Fruit fly (Drosophila melanogaster) whole organism, embryonic: ENCODE results near the gene CG31612.
A peak's percentile ranks its signal among the peaks of the same experiment; 100 is the strongest.

Experiments used
- Atf-2 ChIP-seq: fragments of 200-800 bp; sonication (Bioruptor generic); optimal IDR thresholded peaks from 2 replicates; lab custom pipeline; 2016; ENCODE audit warnings: missing biosample characterization, missing genetic modification characterization
- BtbVII ChIP-seq: fragments of 200-800 bp; sonication (Bioruptor generic); optimal IDR thresholded peaks from 3 replicates; lab custom pipeline; 2017; ENCODE audit warnings: missing biosample characterization, mild to moderate bottlenecking, missing genetic modification characterization
- CG1024 ChIP-seq: fragments of 200-800 bp; sonication (Bioruptor generic); IDR thresholded peaks from 2 replicates; pipeline ENCODE4 v1.3.6; 2022; ENCODE audit warnings: missing biosample characterization, missing genetic modification characterization
- CG10979 ChIP-seq: fragments of 200-800 bp; sonication (Bioruptor generic); optimal IDR thresholded peaks from 2 replicates; lab custom pipeline; 2018; ENCODE audit warnings: missing biosample characterization, mild to moderate bottlenecking, missing genetic modification characterization, moderate library complexity
- CG12219 ChIP-seq: fragments of 200-800 bp; sonication (Bioruptor generic); optimal IDR thresholded peaks from 3 replicates; lab custom pipeline; 2018; ENCODE audit warnings: missing biosample characterization, mild to moderate bottlenecking, missing genetic modification characterization
- CG13775 ChIP-seq: fragments of 200-800 bp; sonication (Bioruptor generic); optimal IDR thresholded peaks from 3 replicates; lab custom pipeline; 2017; ENCODE audit warnings: missing biosample characterization, mild to moderate bottlenecking, missing genetic modification characterization
- CG14441 ChIP-seq: fragments of 200-800 bp; sonication (Bioruptor generic); IDR thresholded peaks from 2 replicates; pipeline ENCODE4 v1.3.6; 2022; ENCODE audit warnings: missing biosample characterization, missing genetic modification characterization
- CG14860 ChIP-seq: fragments of 200-800 bp; sonication (Bioruptor generic); IDR thresholded peaks from 3 replicates; pipeline ENCODE4 v1.3.6; 2022; ENCODE audit warnings: missing biosample characterization, missing genetic modification characterization; ENCODE audit not compliant: partially characterized antibody
- CG14965 ChIP-seq: fragments of 200-800 bp; sonication (Bioruptor generic); optimal IDR thresholded peaks from 2 replicates; lab custom pipeline; 2016; ENCODE audit warnings: missing biosample characterization, missing genetic modification characterization, borderline replicate concordance
- CG16863 ChIP-seq: fragments of 200-800 bp; sonication (Bioruptor generic); optimal IDR thresholded peaks from 3 replicates; lab custom pipeline; 2016; ENCODE audit warnings: missing biosample characterization, missing genetic modification characterization
- CG17385 ChIP-seq: fragments of 200-800 bp; sonication (Bioruptor generic); optimal IDR thresholded peaks from 3 replicates; lab custom pipeline; 2018; ENCODE audit warnings: missing biosample characterization, mild to moderate bottlenecking, missing genetic modification characterization
- CG17829 ChIP-seq: fragments of 200-800 bp; optimal IDR thresholded peaks from 2 replicates; lab custom pipeline; 2019; ENCODE audit warnings: missing biosample characterization, mild to moderate bottlenecking, missing genetic modification characterization, moderate library complexity
- CG17912 ChIP-seq: fragments of 200-800 bp; sonication (Bioruptor generic); optimal IDR thresholded peaks from 2 replicates; lab custom pipeline; 2018; ENCODE audit warnings: missing biosample characterization, mild to moderate bottlenecking, missing genetic modification characterization
- CG2116 ChIP-seq: fragments of 200-800 bp; sonication (Bioruptor generic); optimal IDR thresholded peaks from 3 replicates; lab custom pipeline; 2018; ENCODE audit warnings: missing biosample characterization, mild to moderate bottlenecking, missing genetic modification characterization
- CG3163 ChIP-seq: fragments of 200-800 bp; sonication (Bioruptor generic); optimal IDR thresholded peaks from 3 replicates; lab custom pipeline; 2016; ENCODE audit warnings: missing biosample characterization, missing genetic modification characterization
- CG32532 ChIP-seq: fragments of 200-800 bp; sonication (Bioruptor generic); IDR thresholded peaks from 2 replicates; pipeline ENCODE4 v1.3.6; 2022; ENCODE audit warnings: missing biosample characterization, missing genetic modification characterization
- CG34376 ChIP-seq: fragments of 200-800 bp; sonication (Bioruptor generic); optimal IDR thresholded peaks from 2 replicates; lab custom pipeline; 2018; ENCODE audit warnings: missing biosample characterization, mild to moderate bottlenecking, missing genetic modification characterization
- CG4360 ChIP-seq: fragments of 200-800 bp; sonication (Bioruptor generic); IDR thresholded peaks from 2 replicates; pipeline ENCODE4 v1.3.6; 2022; ENCODE audit warnings: missing biosample characterization, missing genetic modification characterization
- CG5245 ChIP-seq: fragments of 200-800 bp; sonication (Bioruptor generic); optimal IDR thresholded peaks from 3 replicates; lab custom pipeline; 2016; ENCODE audit warnings: missing biosample characterization, missing genetic modification characterization
- CG7745 ChIP-seq: fragments of 200-800 bp; sonication (Bioruptor generic); optimal IDR thresholded peaks from 2 replicates; lab custom pipeline; 2018; ENCODE audit warnings: missing biosample characterization, mild to moderate bottlenecking, missing genetic modification characterization, moderate library complexity
- CG8290 ChIP-seq, 3 experiments: fragments of 200-800 bp; sonication (Bioruptor generic); optimal IDR thresholded peaks; 2 replicates each; lab custom pipeline; 2016 to 2019; ENCODE audit warnings: missing biosample characterization in 3 of 3, missing genetic modification characterization in 3 of 3, mild to moderate bottlenecking in 2 of 3, moderate library complexity in 1 of 3
- Dbx ChIP-seq: fragments of 200-800 bp; sonication (Bioruptor generic); IDR thresholded peaks from 3 replicates; pipeline ENCODE4 v1.3.6; 2022; ENCODE audit warnings: missing biosample characterization, missing genetic modification characterization
- H2.0 ChIP-seq: fragments of 200-800 bp; sonication (Bioruptor generic); IDR thresholded peaks from 2 replicates; pipeline ENCODE4 v1.3.6; 2022; ENCODE audit warnings: missing biosample characterization, missing genetic modification characterization
- Hr3 ChIP-seq: fragments of 200-800 bp; sonication (Bioruptor generic); optimal IDR thresholded peaks from 3 replicates; lab custom pipeline; 2016; ENCODE audit warnings: missing biosample characterization, missing genetic modification characterization
- Lhr ChIP-seq: fragments of 200-800 bp; sonication (Bioruptor generic); optimal IDR thresholded peaks from 3 replicates; lab custom pipeline; 2017; ENCODE audit warnings: mild to moderate bottlenecking, missing biosample characterization, missing genetic modification reagents, missing genetic modification characterization
- Mad ChIP-seq: fragments of 200-800 bp; sonication (Bioruptor generic); optimal IDR thresholded peaks from 2 replicates; lab custom pipeline; 2016; ENCODE audit warnings: missing biosample characterization, missing genetic modification characterization
- Med ChIP-seq: fragments of 200-800 bp; sonication (Bioruptor generic); peaks from one replicate; lab custom pipeline; 2016; ENCODE audit warnings: missing biosample characterization, missing genetic modification characterization, mild to moderate bottlenecking, inconsistent platforms, moderate library complexity
- Mes4 ChIP-seq: fragments of 200-800 bp; sonication (Bioruptor generic); optimal IDR thresholded peaks from 2 replicates; lab custom pipeline; 2016; ENCODE audit warnings: missing biosample characterization, missing genetic modification characterization
- NfI ChIP-seq: fragments of 200-800 bp; sonication (Bioruptor generic); optimal IDR thresholded peaks from 3 replicates; lab custom pipeline; 2018; ENCODE audit warnings: missing biosample characterization, mild to moderate bottlenecking, missing genetic modification characterization, moderate library complexity
- Poxn ChIP-seq: fragments of 200-800 bp; sonication (Bioruptor generic); IDR thresholded peaks from 2 replicates; pipeline ENCODE4 v1.3.6; 2022; ENCODE audit warnings: missing biosample characterization, missing genetic modification characterization
- Side ChIP-seq: fragments of 200-800 bp; sonication (Bioruptor generic); optimal IDR thresholded peaks from 2 replicates; lab custom pipeline; 2016; ENCODE audit warnings: missing biosample characterization, missing genetic modification characterization
- Taf1 ChIP-seq: fragments of 200-800 bp; sonication (Bioruptor generic); IDR thresholded peaks from 2 replicates; pipeline ENCODE4 v1.3.6; 2022; ENCODE audit warnings: missing biosample characterization, missing genetic modification characterization
- ab ChIP-seq: fragments of 200-800 bp; sonication (Bioruptor generic); optimal IDR thresholded peaks from 2 replicates; lab custom pipeline; 2016; ENCODE audit warnings: missing biosample characterization, missing genetic modification characterization
- ac ChIP-seq: fragments of 200-800 bp; sonication (Bioruptor generic); optimal IDR thresholded peaks from 3 replicates; lab custom pipeline; 2017; ENCODE audit warnings: missing biosample characterization, mild to moderate bottlenecking, missing genetic modification characterization
- aop ChIP-seq: fragments of 200-800 bp; sonication (Bioruptor generic); IDR thresholded peaks from 2 replicates; pipeline ENCODE4 v1.3.6; 2022; ENCODE audit warnings: missing biosample characterization, missing genetic modification characterization
- cad ChIP-seq: fragments of >200 bp; optimal IDR thresholded peaks from 2 replicates; lab custom pipeline; 2017; ENCODE audit warnings: missing biosample characterization, missing genetic modification characterization
- ems ChIP-seq: fragments of 200-800 bp; sonication (Bioruptor generic); optimal IDR thresholded peaks from 3 replicates; lab custom pipeline; 2016; ENCODE audit warnings: missing biosample characterization, missing genetic modification characterization
- exex ChIP-seq: fragments of 200-800 bp; sonication (Bioruptor generic); optimal IDR thresholded peaks from 4 replicates; lab custom pipeline; 2018; ENCODE audit warnings: missing biosample characterization, mild to moderate bottlenecking, missing genetic modification characterization, moderate library complexity
- grau ChIP-seq: fragments of 200-800 bp; optimal IDR thresholded peaks from 3 replicates; lab custom pipeline; 2019; ENCODE audit warnings: missing biosample characterization, mild to moderate bottlenecking, missing genetic modification characterization, moderate library complexity
- ham ChIP-seq: fragments of 200-800 bp; sonication (Bioruptor generic); IDR thresholded peaks from 2 replicates; pipeline ENCODE4 v1.3.6; 2022; ENCODE audit warnings: missing biosample characterization, missing genetic modification characterization
- jumu ChIP-seq: fragments of 200-800 bp; sonication (Bioruptor generic); optimal IDR thresholded peaks from 3 replicates; lab custom pipeline; 2016; ENCODE audit warnings: missing biosample characterization, missing genetic modification characterization
- nmo ChIP-seq: fragments of 200-800 bp; sonication (Bioruptor generic); optimal IDR thresholded peaks from 2 replicates; lab custom pipeline; 2018; ENCODE audit warnings: missing biosample characterization, mild to moderate bottlenecking, missing genetic modification characterization, moderate library complexity
- odd ChIP-seq: fragments of 200-800 bp; sonication (Bioruptor generic); optimal IDR thresholded peaks from 2 replicates; lab custom pipeline; 2017; ENCODE audit warnings: missing biosample characterization, mild to moderate bottlenecking, missing genetic modification characterization
- onecut ChIP-seq: fragments of 200-800 bp; sonication (Bioruptor generic); IDR thresholded peaks from 2 replicates; pipeline ENCODE4 v1.3.6; 2022; ENCODE audit warnings: missing biosample characterization, missing genetic modification characterization
- pan ChIP-seq, 4 experiments: fragments of >200 bp in 3 of 4; fragments of 200-800 bp in 1 of 4; sonication (Bioruptor generic) in 1 of 4; optimal IDR thresholded peaks in 3 of 4; IDR thresholded peaks in 1 of 4; 2 replicates each; pipeline versions ENCODE4 v1.3.6 to Lab custom; 2017 to 2022; ENCODE audit warnings: missing biosample characterization in 2 of 4, missing genetic modification characterization in 2 of 4, mixed read lengths in 1 of 4
- sob ChIP-seq: fragments of 200-800 bp; sonication (Bioruptor generic); IDR thresholded peaks from 2 replicates; pipeline ENCODE4 v1.3.6; 2022; ENCODE audit warnings: missing biosample characterization, missing genetic modification characterization
- tio ChIP-seq: fragments of 200-800 bp; sonication (Bioruptor generic); optimal IDR thresholded peaks from 2 replicates; lab custom pipeline; 2017; ENCODE audit warnings: missing biosample characterization, missing genetic modification characterization, inconsistent platforms
- toy ChIP-seq: fragments of 200-800 bp; sonication (Bioruptor generic); IDR thresholded peaks from 2 replicates; pipeline ENCODE4 v1.3.6; 2022; ENCODE audit warnings: missing biosample characterization, missing genetic modification characterization
- trh ChIP-seq: fragments of 200-800 bp; sonication (Bioruptor generic); optimal IDR thresholded peaks from 2 replicates; lab custom pipeline; 2016; ENCODE audit warnings: missing biosample characterization, missing genetic modification characterization
- ttk ChIP-seq: fragments of 200-800 bp; sonication (Bioruptor generic); IDR thresholded peaks from 2 replicates; pipeline ENCODE4 v2.1.2; 2022; ENCODE audit warnings: missing biosample characterization, missing genetic modification characterization

CG31612 gene

DNA sequence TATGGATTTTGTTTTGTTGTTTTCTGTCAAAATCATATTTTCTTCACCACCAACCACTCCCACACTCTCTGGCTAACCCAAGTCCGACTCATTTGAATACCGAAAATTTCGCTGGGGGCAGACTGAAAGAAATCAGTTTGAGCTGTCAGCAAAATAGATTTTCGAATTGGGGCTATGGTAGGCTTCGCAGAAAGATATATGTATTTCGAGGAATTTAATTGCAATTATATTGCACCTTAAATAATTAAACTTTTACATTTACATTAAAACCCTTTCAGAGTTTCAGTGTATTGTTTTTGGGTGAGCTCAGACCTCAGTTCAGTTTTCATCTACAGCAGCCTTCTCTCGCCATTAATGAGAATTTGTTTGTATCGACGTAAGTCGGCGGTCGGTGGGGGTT, 8.3 kb downstream of the CG31612 start (continued):
- TF ChIP-seq Side (no peak), CG7745 (no peak), grau (peak; percentile 64), CG14965 (GFP tag; lab: Kevin White, UChicago) (no peak), aop (no peak), exex (tag; lab: Kevin White, UChicago) (peak; percentile 1), CG17829 (tag; lab: Kevin White, UChicago) (peak; percentile 34), CG34376 (GFP tag; lab: Kevin White, UChicago) (no peak), NfI (peak; percentile 56), Lhr (GFP tag; lab: Kevin White, UChicago) (no peak), Mad (GFP tag; lab: Kevin White, UChicago) (peak; percentile 17), Med (GFP tag; lab: Kevin White, UChicago) (peak; percentile 93), CG14441 (GFP tag; lab: Robert Waterston, UW) (peak; percentile 65), BtbVII (no peak), H2.0 (0 out of 2 replicates have a peak, but pooled peaks have one; percentile 43), CG1024 (GFP tag; lab: Robert Waterston, UW) (peak; percentile 29; the same call in 1 of the 2 replicates), CG10979 (tag; lab: Kevin White, UChicago) (peak; percentile 56), ab (GFP tag; lab: Kevin White, UChicago) (no peak), Dbx (GFP tag; lab: Robert Waterston, UW) (0 out of 3 replicates have a peak, but pooled peaks have one; percentile 44), CG14860 (GFP tag; lab: Robert Waterston, UW) (no peak), trh (GFP tag; lab: Kevin White, UChicago) (no peak), odd (GFP tag; lab: Kevin White, UChicago) (no peak), ac (GFP tag; lab: Kevin White, UChicago) (no peak), ham (GFP tag; lab: Robert Waterston, UW) (no peak), CG4360 (no peak), CG32532 (GFP tag; lab: Robert Waterston, UW) (no peak; the same call in 1 of the 2 replicates), Taf1 (GFP tag; lab: Robert Waterston, UW) (peak; percentile 22; the same call in 1 of the 2 replicates), CG5245 (GFP tag; lab: Kevin White, UChicago) (peak; percentile 2), onecut (peak; percentile 27; the same call in 1 of the 2 replicates), CG8290 (GFP tag; optimal IDR thresholded peaks at IDR 0.05; lab: Kevin White, UChicago) (no peak), CG8290 (tag; optimal IDR thresholded peaks at IDR 0.05; lab: Kevin White, UChicago) (peak in 1 of 2 experiments; percentile 54), Hr3 (peak; percentile 1), toy (GFP tag; lab: Robert Waterston, UW) (no peak), CG16863 (GFP tag; lab: Kevin White, UChicago) (peak; percentile 32), nmo (GFP tag; lab: Kevin White, UChicago) (peak; percentile 52), tio (GFP tag; lab: Kevin White, UChicago) (peak; percentile 18), Atf-2 (no peak), sob (GFP tag; lab: Robert Waterston, UW) (peak; percentile 69), CG17385 (GFP tag; lab: Kevin White, UChicago) (peak; percentile 51), Mes4 (no peak), CG13775 (GFP tag; lab: Kevin White, UChicago) (peak; percentile 41), CG17912 (GFP tag; lab: Kevin White, UChicago) (no peak), pan (optimal IDR thresholded peaks at IDR 0.05; lab: Kevin White, UChicago) (no peak), pan (GFP tag; optimal IDR thresholded peaks at IDR 0.05 in 1 of 2, IDR thresholded peaks at IDR 0.05 in 1 of 2) (peak in 1 of 2 experiments; percentile 75), CG12219 (GFP tag; lab: Kevin White, UChicago) (peak; percentile 44), CG2116 (no peak), Poxn (GFP tag; lab: Robert Waterston, UW) (no peak), cad (GFP tag; lab: Kevin White, UChicago) (no peak), ttk (GFP tag; lab: Robert Waterston, UW) (peak; percentile 49), jumu (GFP tag; lab: Kevin White, UChicago) (peak; percentile 59), ems (GFP tag; lab: Kevin White, UChicago) (peak; percentile 40), CG3163 (GFP tag; lab: Kevin White, UChicago) (no peak)
